Worm (Caenorhabditis elegans) whole organism, L3 larva: ENCODE measurements around the gene ugt-43.

ENCODE experiments used
- ama-1 ChIP-seq: fragments of 150-350 bp; optimal IDR thresholded peaks from 2 replicates; lab custom pipeline; 2018
- unc-39 ChIP-seq: sonication (generic microtip); optimal IDR thresholded peaks from 4 replicates; lab custom pipeline; 2017; ENCODE audit warnings: missing biosample characterization, missing genetic modification characterization

- no peak for TF ChIP-seq unc-39 (tag; lab: Kevin White, UChicago)
- no peak for TF ChIP-seq ama-1 (lab: Kevin White, UChicago)
These were observed 7.3 kb upstream of the ugt-43 start, which contains the start of gene srb-17 for ce11 chrIV:10457137-10457536.
